Fruit fly (Drosophila melanogaster) whole organism, embryonic: Measurements from ENCODE around the gene H15.

Experiments
- CG10979 ChIP-seq: fragments of 200-800 bp; sonication (Bioruptor generic); optimal IDR thresholded peaks from 2 replicates; lab custom pipeline; 2018; ENCODE audit warnings: missing biosample characterization, mild to moderate bottlenecking, missing genetic modification characterization, moderate library complexity
- CG11398 ChIP-seq: fragments of 200-800 bp; sonication (Bioruptor generic); optimal IDR thresholded peaks from 2 replicates; lab custom pipeline; 2016; ENCODE audit warnings: missing biosample characterization, missing genetic modification characterization
- CG12071 ChIP-seq: fragments of 200-800 bp; sonication (Bioruptor generic); optimal IDR thresholded peaks from 3 replicates; lab custom pipeline; 2018; ENCODE audit warnings: missing biosample characterization, mild to moderate bottlenecking, missing genetic modification characterization
- CG13296 ChIP-seq: fragments of 200-800 bp; sonication (Bioruptor generic); optimal IDR thresholded peaks from 3 replicates; lab custom pipeline; 2018; ENCODE audit warnings: missing biosample characterization, mild to moderate bottlenecking, missing genetic modification characterization
- CG15696 ChIP-seq: fragments of 200-800 bp; sonication (Bioruptor generic); optimal IDR thresholded peaks from 2 replicates; lab custom pipeline; 2019; ENCODE audit warnings: missing biosample characterization, mild to moderate bottlenecking, missing genetic modification characterization, moderate library complexity
- CG17359 ChIP-seq: fragments of 200-800 bp; sonication (Bioruptor generic); optimal IDR thresholded peaks from 3 replicates; lab custom pipeline; 2018; ENCODE audit warnings: missing biosample characterization, mild to moderate bottlenecking, missing genetic modification characterization, moderate library complexity
- CG17361 ChIP-seq: fragments of 200-800 bp; sonication (Bioruptor generic); IDR thresholded peaks from 3 replicates; pipeline ENCODE4 v1.3.6; 2022; ENCODE audit warnings: missing biosample characterization, missing genetic modification characterization
- CG1792 ChIP-seq: fragments of 200-800 bp; sonication (Bioruptor generic); optimal IDR thresholded peaks from 2 replicates; lab custom pipeline; 2016; ENCODE audit warnings: missing biosample characterization, missing genetic modification characterization
- CG2712 ChIP-seq: fragments of 200-800 bp; optimal IDR thresholded peaks from 3 replicates; lab custom pipeline; 2019; ENCODE audit warnings: missing biosample characterization, mild to moderate bottlenecking, missing genetic modification characterization, moderate library complexity
- CG33557 ChIP-seq: fragments of 200-800 bp; sonication (Bioruptor generic); optimal IDR thresholded peaks from 2 replicates; lab custom pipeline; 2019; ENCODE audit warnings: missing biosample characterization, mild to moderate bottlenecking, missing genetic modification characterization, moderate library complexity
- CG4328 ChIP-seq: fragments of 200-800 bp; sonication (Bioruptor generic); optimal IDR thresholded peaks from 3 replicates; lab custom pipeline; 2017; ENCODE audit warnings: missing biosample characterization, missing genetic modification reagents, missing genetic modification characterization
- CG4424 ChIP-seq: fragments of 200-800 bp; sonication (Bioruptor generic); optimal IDR thresholded peaks from 3 replicates; lab custom pipeline; 2016; ENCODE audit warnings: missing biosample characterization, missing genetic modification characterization
- CG6689 ChIP-seq: fragments of 200-800 bp; sonication (Bioruptor generic); IDR thresholded peaks from 2 replicates; pipeline ENCODE4 v1.3.6; 2022; ENCODE audit warnings: missing biosample characterization, missing genetic modification characterization
- CG6813 ChIP-seq: fragments of 200-800 bp; sonication (Bioruptor generic); optimal IDR thresholded peaks from 2 replicates; lab custom pipeline; 2017; ENCODE audit warnings: missing biosample characterization, missing genetic modification characterization, mild to moderate bottlenecking, moderate library complexity, missing genetic modification reagents
- CG8281 ChIP-seq: fragments of 200-800 bp; sonication (Bioruptor generic); optimal IDR thresholded peaks from 2 replicates; lab custom pipeline; 2018; ENCODE audit warnings: missing biosample characterization, mild to moderate bottlenecking, missing genetic modification characterization, moderate library complexity
- CG8290 ChIP-seq, 3 experiments: fragments of 200-800 bp; sonication (Bioruptor generic); optimal IDR thresholded peaks; 2 replicates each; lab custom pipeline; 2016 to 2019; ENCODE audit warnings: missing biosample characterization in 3 of 3, missing genetic modification characterization in 3 of 3, mild to moderate bottlenecking in 2 of 3, moderate library complexity in 1 of 3
- CG9437 ChIP-seq: fragments of 200-800 bp; sonication (Bioruptor generic); optimal IDR thresholded peaks from 2 replicates; lab custom pipeline; 2018; ENCODE audit warnings: missing biosample characterization, mild to moderate bottlenecking, missing genetic modification characterization
- CG9727 ChIP-seq: fragments of 200-800 bp; sonication (Bioruptor generic); optimal IDR thresholded peaks from 3 replicates; lab custom pipeline; 2017; ENCODE audit warnings: missing biosample characterization, mild to moderate bottlenecking, missing genetic modification characterization
- CG9876 ChIP-seq: fragments of 200-800 bp; sonication (Bioruptor generic); optimal IDR thresholded peaks from 2 replicates; lab custom pipeline; 2016; ENCODE audit warnings: missing biosample characterization, missing genetic modification characterization
- CoRest ChIP-seq: fragments of 200-800 bp; sonication (Bioruptor generic); optimal IDR thresholded peaks from 3 replicates; lab custom pipeline; 2018; ENCODE audit warnings: missing biosample characterization, mild to moderate bottlenecking, missing genetic modification characterization, moderate library complexity
- D19A ChIP-seq: fragments of 200-800 bp; optimal IDR thresholded peaks from 3 replicates; lab custom pipeline; 2019; ENCODE audit warnings: missing biosample characterization, mild to moderate bottlenecking, missing genetic modification characterization, moderate library complexity
- Gsc ChIP-seq: fragments of 200-800 bp; sonication (Bioruptor generic); IDR thresholded peaks from 2 replicates; pipeline ENCODE4 v1.3.6; 2022; ENCODE audit warnings: missing biosample characterization, missing genetic modification characterization
- HLH4C ChIP-seq: fragments of 200-800 bp; sonication (Bioruptor generic); IDR thresholded peaks from 3 replicates; pipeline ENCODE4 v1.3.6; 2022; ENCODE audit warnings: missing biosample characterization, missing genetic modification characterization; ENCODE audit not compliant: partially characterized antibody
- Hsf ChIP-seq: fragments of 200-800 bp; sonication (Bioruptor generic); optimal IDR thresholded peaks from 3 replicates; lab custom pipeline; 2016; ENCODE audit warnings: missing biosample characterization, missing genetic modification characterization
- Kr ChIP-seq: fragments of 200-800 bp; sonication (Bioruptor generic); optimal IDR thresholded peaks from 2 replicates; lab custom pipeline; 2017; ENCODE audit warnings: missing biosample characterization, mild to moderate bottlenecking, missing genetic modification characterization
- Xrp1 ChIP-seq: fragments of 200-800 bp; sonication (Bioruptor generic); IDR thresholded peaks from 2 replicates; pipeline ENCODE4 v1.3.6; 2022; ENCODE audit warnings: missing biosample characterization, missing genetic modification characterization
- ato ChIP-seq: fragments of 200-800 bp; sonication (Bioruptor generic); IDR thresholded peaks from 2 replicates; pipeline ENCODE4 v1.3.6; 2022; ENCODE audit warnings: missing biosample characterization, missing genetic modification characterization; ENCODE audit not compliant: partially characterized antibody
- chn ChIP-seq: fragments of 200-800 bp; sonication (Bioruptor generic); optimal IDR thresholded peaks from 2 replicates; lab custom pipeline; 2016; ENCODE audit warnings: missing biosample characterization, missing genetic modification characterization
- dmrt11E ChIP-seq: fragments of 200-800 bp; sonication (Bioruptor generic); optimal IDR thresholded peaks from 3 replicates; lab custom pipeline; 2018; ENCODE audit warnings: missing biosample characterization, mild to moderate bottlenecking, missing genetic modification characterization, moderate library complexity
- ems ChIP-seq: fragments of 200-800 bp; sonication (Bioruptor generic); optimal IDR thresholded peaks from 3 replicates; lab custom pipeline; 2016; ENCODE audit warnings: missing biosample characterization, missing genetic modification characterization
- fd96Cb ChIP-seq: fragments of 200-800 bp; sonication (Bioruptor generic); optimal IDR thresholded peaks from 2 replicates; lab custom pipeline; 2018; ENCODE audit warnings: missing biosample characterization, mild to moderate bottlenecking, missing genetic modification characterization, moderate library complexity
- fu2 ChIP-seq: fragments of 200-800 bp; sonication (Bioruptor generic); optimal IDR thresholded peaks from 2 replicates; lab custom pipeline; 2016; ENCODE audit warnings: missing biosample characterization, missing genetic modification characterization
- gem ChIP-seq: fragments of 200-800 bp; sonication (Bioruptor generic); optimal IDR thresholded peaks from 2 replicates; lab custom pipeline; 2019; ENCODE audit warnings: missing biosample characterization, mild to moderate bottlenecking, missing genetic modification characterization, moderate library complexity
- gsb-n ChIP-seq: fragments of 200-800 bp; sonication (Bioruptor generic); optimal IDR thresholded peaks from 3 replicates; lab custom pipeline; 2018; ENCODE audit warnings: missing biosample characterization, mild to moderate bottlenecking, missing genetic modification characterization
- hkb ChIP-seq, 2 experiments: fragments of 200-800 bp in 1 of 2; fragments of >200 bp in 1 of 2; sonication (Bioruptor generic) in 1 of 2; IDR thresholded peaks in 1 of 2; optimal IDR thresholded peaks in 1 of 2; 2 replicates each; pipeline versions ENCODE4 v1.3.6 to Lab custom; 2017 to 2022; ENCODE audit warnings: missing biosample characterization in 1 of 2, missing genetic modification characterization in 1 of 2
- jigr1 ChIP-seq: fragments of 200-800 bp; sonication (Bioruptor generic); IDR thresholded peaks from 3 replicates; pipeline ENCODE4 v1.3.6; 2022; ENCODE audit warnings: missing biosample characterization, missing genetic modification characterization
- lbe ChIP-seq: fragments of 200-800 bp; sonication (Bioruptor generic); optimal IDR thresholded peaks from 2 replicates; lab custom pipeline; 2016; ENCODE audit warnings: missing biosample characterization, mild to moderate bottlenecking, missing genetic modification characterization
- nmo ChIP-seq: fragments of 200-800 bp; sonication (Bioruptor generic); optimal IDR thresholded peaks from 2 replicates; lab custom pipeline; 2018; ENCODE audit warnings: missing biosample characterization, mild to moderate bottlenecking, missing genetic modification characterization, moderate library complexity
- onecut ChIP-seq: fragments of 200-800 bp; sonication (Bioruptor generic); IDR thresholded peaks from 2 replicates; pipeline ENCODE4 v1.3.6; 2022; ENCODE audit warnings: missing biosample characterization, missing genetic modification characterization
- phol ChIP-seq: fragments of 200-800 bp; sonication (Bioruptor generic); optimal IDR thresholded peaks from 3 replicates; lab custom pipeline; 2018; ENCODE audit warnings: missing biosample characterization, mild to moderate bottlenecking, missing genetic modification characterization, moderate library complexity
- rib ChIP-seq: fragments of 200-800 bp; sonication (Bioruptor generic); IDR thresholded peaks from 2 replicates; pipeline ENCODE4 v1.3.6; 2022; ENCODE audit warnings: missing biosample characterization, missing genetic modification characterization
- sr ChIP-seq: fragments of 200-800 bp; sonication (Bioruptor generic); IDR thresholded peaks from 3 replicates; pipeline ENCODE4 v1.3.6; 2022; ENCODE audit warnings: missing biosample characterization, missing genetic modification characterization
- sug ChIP-seq: fragments of 200-800 bp; optimal IDR thresholded peaks from 2 replicates; lab custom pipeline; 2019; ENCODE audit warnings: missing biosample characterization, mild to moderate bottlenecking, missing genetic modification characterization, moderate library complexity

Gene H15

dm6 chr2L:5434298-5434697 is 30.2 kb downstream of the H15 start (continued):
- no peak for TF ChIP-seq hkb (optimal IDR thresholded peaks at IDR 0.05; lab: Kevin White, UChicago)
- TF ChIP-seq hkb (GFP tag; IDR thresholded peaks at IDR 0.05; lab: Robert Waterston, UW) = 0 out of 2 replicates have a peak, but pooled peaks have one; percentile 10
- TF ChIP-seq rib (GFP tag; lab: Robert Waterston, UW) = no peak
- TF ChIP-seq CG8281 (tag; lab: Kevin White, UChicago) = no peak
- no peak for TF ChIP-seq CG8290 (GFP tag; optimal IDR thresholded peaks at IDR 0.05; lab: Kevin White, UChicago)
- no peak for TF ChIP-seq CG8290 (tag; optimal IDR thresholded peaks at IDR 0.05; lab: Kevin White, UChicago)
- TF ChIP-seq nmo = peak; percentile 23
- TF ChIP-seq sr = no peak
- no peak for TF ChIP-seq CG9437 (GFP tag; lab: Kevin White, UChicago)
- TF ChIP-seq CG11398 = no peak
- TF ChIP-seq HLH4C (GFP tag; lab: Robert Waterston, UW) = no peak
- TF ChIP-seq CG6689 = peak; percentile 32
- TF ChIP-seq CG15696 (tag; lab: Kevin White, UChicago) = peak; percentile 11
- TF ChIP-seq CG4328 (GFP tag; lab: Kevin White, UChicago) = no peak
- peak; percentile 16 for TF ChIP-seq gsb-n (tag; lab: Kevin White, UChicago)
- TF ChIP-seq CG33557 = no peak
- no peak for TF ChIP-seq CG9876 (GFP tag; lab: Kevin White, UChicago)
- peak; percentile 47 for TF ChIP-seq CG10979
- TF ChIP-seq CoRest (tag; lab: Kevin White, UChicago) = no peak
- no peak for TF ChIP-seq fd96Cb (tag; lab: Kevin White, UChicago)
- no peak for TF ChIP-seq CG13296 (GFP tag; lab: Kevin White, UChicago)
- no peak for TF ChIP-seq CG4424
- TF ChIP-seq CG1792 = no peak
- TF ChIP-seq Gsc (GFP tag; lab: Robert Waterston, UW) = no peak
- TF ChIP-seq Xrp1 (GFP tag; lab: Robert Waterston, UW) = peak; percentile 49; the same call in 1 of the 2 replicates
- peak; percentile 4 for TF ChIP-seq CG9727
- no peak for TF ChIP-seq ato (GFP tag; lab: Robert Waterston, UW)
- no peak for TF ChIP-seq ems (GFP tag; lab: Kevin White, UChicago)
- no peak for TF ChIP-seq CG12071 (GFP tag; lab: Kevin White, UChicago)
- TF ChIP-seq chn = no peak
- TF ChIP-seq jigr1 (GFP tag; lab: Robert Waterston, UW) = no peak
- peak; percentile 57 for TF ChIP-seq dmrt11E (tag; lab: Kevin White, UChicago)
- TF ChIP-seq CG2712 (tag; lab: Kevin White, UChicago) = peak; percentile 4
- TF ChIP-seq lbe = no peak
- TF ChIP-seq Kr (GFP tag; lab: Kevin White, UChicago) = no peak
- no peak for TF ChIP-seq CG6813 (GFP tag; lab: Kevin White, UChicago)
- TF ChIP-seq sug (tag; lab: Kevin White, UChicago) = no peak
- no peak for TF ChIP-seq onecut (GFP tag; lab: Robert Waterston, UW)
- no peak for TF ChIP-seq CG17359 (tag; lab: Kevin White, UChicago)
- no peak for TF ChIP-seq Hsf (GFP tag; lab: Kevin White, UChicago)
- TF ChIP-seq fu2 (GFP tag; lab: Kevin White, UChicago) = no peak
- TF ChIP-seq CG17361 (GFP tag; lab: Robert Waterston, UW) = 0 out of 3 replicates have a peak, but pooled peaks have one; percentile 29
- peak; percentile 24 for TF ChIP-seq phol (tag; lab: Kevin White, UChicago)
- peak; percentile 47 for TF ChIP-seq gem
- no peak for TF ChIP-seq D19A (tag; lab: Kevin White, UChicago)
- TF ChIP-seq, all 482 proteins: peak for 29
